Comparison of ENCODE assay signal across 5 worm cellular contexts in genomic region chrIV:1555021-1555720, ce11.
TF ChIP-seq lines count a peak whose summit lies in the region.

TSS of gene C34H4.1 (plus strand) at chrIV:1555579.

TF ChIP-seq in whole organism, L1 larva, 84 proteins besides CTCF, POLR2A, EP300 and RAD21:
- TF ChIP-seq efl-1 (optimal IDR thresholded peaks at IDR 0.05; lab: Kevin White, UChicago) (no peak), efl-1 (GFP tag; optimal IDR thresholded peaks at IDR 0.05 in 1 of 2; lab: Kevin White, UChicago) (peak in 1 of 2 experiments; percentile 58), unc-98 (GFP tag; IDR thresholded peaks at IDR 0.05; lab: Robert Waterston, UW) (no peak), isw-1 (GFP tag; IDR thresholded peaks at IDR 0.05; lab: Robert Waterston, UW) (no peak), snu-23 (GFP tag; optimal IDR thresholded peaks at IDR 0.05; lab: Kevin White, UChicago) (no peak), pag-3 (tag; optimal IDR thresholded peaks at IDR 0.05; lab: Kevin White, UChicago; ENCODE audit: borderline replicate concordance, insufficient read depth) (no peak), nhr-11 (tag; optimal IDR thresholded peaks at IDR 0.05; lab: Kevin White, UChicago) (no peak), hpl-2 (GFP tag; optimal IDR thresholded peaks at IDR 0.05; lab: Kevin White, UChicago) (no peak), irx-1 (tag; optimal IDR thresholded peaks at IDR 0.05; lab: Kevin White, UChicago) (no peak), lin-35 (GFP tag; optimal IDR thresholded peaks at IDR 0.05; lab: Kevin White, UChicago) (no peak), lir-3 (tag; optimal IDR thresholded peaks at IDR 0.05; lab: Kevin White, UChicago; ENCODE audit: poor library complexity) (no peak), elt-2 (tag; optimal IDR thresholded peaks at IDR 0.05; lab: Kevin White, UChicago) (peak; percentile 31), ceh-82 (tag; optimal IDR thresholded peaks at IDR 0.05; lab: Kevin White, UChicago) (no peak)
TF ChIP-seq in whole organism, L1 larva: peak in this region for 2.

TF ChIP-seq in whole organism, L2 larva, 48 proteins besides CTCF, POLR2A, EP300 and RAD21:
- no peak for TF ChIP-seq nhr-6 (tag; optimal IDR thresholded peaks at IDR 0.05; lab: Kevin White, UChicago)
- peak; percentile 57 for TF ChIP-seq fos-1 (tag; optimal IDR thresholded peaks at IDR 0.05; lab: Kevin White, UChicago)

TF ChIP-seq in whole organism, L3 larva, 47 proteins besides CTCF, POLR2A, EP300 and RAD21:
- no peak for TF ChIP-seq nhr-237 (tag; optimal IDR thresholded peaks at IDR 0.05; lab: Kevin White, UChicago)
- no peak for TF ChIP-seq nhr-11 (tag; optimal IDR thresholded peaks at IDR 0.05; lab: Kevin White, UChicago)
- no peak for TF ChIP-seq elt-1 (tag; optimal IDR thresholded peaks at IDR 0.05; lab: Kevin White, UChicago)
- no peak for TF ChIP-seq mml-1 (tag; optimal IDR thresholded peaks at IDR 0.05; lab: Kevin White, UChicago)
- TF ChIP-seq pqm-1 (tag; optimal IDR thresholded peaks at IDR 0.05; lab: Kevin White, UChicago): peak; percentile 46
- peak; percentile 56 for TF ChIP-seq elt-2 (tag; optimal IDR thresholded peaks at IDR 0.05; lab: Kevin White, UChicago)
- TF ChIP-seq fos-1 (tag; optimal IDR thresholded peaks at IDR 0.05; lab: Kevin White, UChicago): no peak
- TF ChIP-seq nfya-1 (tag; optimal IDR thresholded peaks at IDR 0.05; lab: Kevin White, UChicago; ENCODE audit: insufficient read depth): no peak
- TF ChIP-seq nhr-67 (tag; optimal IDR thresholded peaks at IDR 0.05; lab: Kevin White, UChicago): no peak
- no peak for TF ChIP-seq nhr-28 (tag; optimal IDR thresholded peaks at IDR 0.05; lab: Kevin White, UChicago)

TF ChIP-seq in whole organism, L4 larva, 104 proteins besides CTCF, POLR2A, EP300 and RAD21:
- TF ChIP-seq nhr-28 (tag; optimal IDR thresholded peaks at IDR 0.05; lab: Kevin White, UChicago) (peak; percentile 49), snpc-4 (tag; optimal IDR thresholded peaks at IDR 0.05; lab: Kevin White, UChicago) (no peak), hlh-11 (tag; optimal IDR thresholded peaks at IDR 0.05; lab: Kevin White, UChicago) (peak; percentile 19), arid-1 (GFP tag; conservative IDR thresholded peaks at IDR 0.05; lab: Robert Waterston, UW) (no peak), set-16 (GFP tag; IDR thresholded peaks at IDR 0.05; lab: Robert Waterston, UW) (peak; percentile 28; the same call in 1 of the 2 replicates), unc-62 (GFP tag; optimal IDR thresholded peaks at IDR 0.05 in 1 of 2; lab: Kevin White, UChicago) (peak in 1 of 2 experiments; percentile 82), unc-62 (tag; optimal IDR thresholded peaks at IDR 0.05; lab: Kevin White, UChicago) (no peak), ZK337.2 (GFP tag; IDR thresholded peaks at IDR 0.05; lab: Robert Waterston, UW) (no peak), pqm-1 (tag; optimal IDR thresholded peaks at IDR 0.05; lab: Kevin White, UChicago) (peak; percentile 66), T26A8.4 (GFP tag; IDR thresholded peaks at IDR 0.05; lab: Robert Waterston, UW) (no peak), dmd-6 (GFP tag; IDR thresholded peaks at IDR 0.05; lab: Robert Waterston, UW) (peak; percentile 50; the same call in 1 of the 2 replicates), aha-1 (tag; lab: Kevin White, UChicago) (peak; percentile 53), daf-16 (GFP tag; optimal IDR thresholded peaks at IDR 0.05; lab: Kevin White, UChicago) (no peak), daf-16 (tag; optimal IDR thresholded peaks at IDR 0.05; lab: Kevin White, UChicago) (peak; percentile 46), nhr-77 (tag; optimal IDR thresholded peaks at IDR 0.05; lab: Kevin White, UChicago) (peak; percentile 21), duxl-1 (tag; optimal IDR thresholded peaks at IDR 0.05; lab: Kevin White, UChicago; ENCODE audit: poor library complexity) (no peak), dve-1 (tag; optimal IDR thresholded peaks at IDR 0.05; lab: Kevin White, UChicago; ENCODE audit: insufficient read depth) (peak; percentile 5), tag-97 (GFP tag; IDR thresholded peaks at IDR 0.05; lab: Robert Waterston, UW) (no peak)

TF ChIP-seq in whole organism, young adult, 124 proteins besides CTCF, POLR2A, EP300 and RAD21:
- TF ChIP-seq nhr-120 (GFP tag; IDR thresholded peaks at IDR 0.05; lab: Robert Waterston, UW) (no peak), zim-3 (tag; optimal IDR thresholded peaks at IDR 0.05; lab: Kevin White, UChicago) (no peak), egl-44 (GFP tag; IDR thresholded peaks at IDR 0.05; lab: Robert Waterston, UW) (no peak), cebp-1 (GFP tag; IDR thresholded peaks at IDR 0.05; lab: Robert Waterston, UW) (peak; percentile 60; the same call in 1 of the 2 replicates), cebp-1 (tag; optimal IDR thresholded peaks at IDR 0.05; lab: Kevin White, UChicago) (peak; percentile 75), lsl-1 (GFP tag; optimal IDR thresholded peaks at IDR 0.05; lab: Kevin White, UChicago) (no peak), nhr-80 (tag; optimal IDR thresholded peaks at IDR 0.05; lab: Kevin White, UChicago) (peak; percentile 33), ekl-4 (GFP tag; IDR thresholded peaks at IDR 0.05; lab: Robert Waterston, UW) (no peak), zfh-2 (GFP tag; conservative IDR thresholded peaks at IDR 0.05; lab: Robert Waterston, UW) (0 out of 2 replicates have a peak, but pooled peaks have one; percentile 37), egl-18 (GFP tag; IDR thresholded peaks at IDR 0.05; lab: Robert Waterston, UW) (no peak)
